Fruit fly (Drosophila melanogaster) whole organism, embryonic: ENCODE measurements around the gene CG31176.

Source experiments
- BEAF-32 ChIP-seq: fragments of 200-800 bp; sonication (Bioruptor generic); optimal IDR thresholded peaks from 3 replicates; lab custom pipeline; 2017; ENCODE audit warnings: missing biosample characterization, missing genetic modification characterization, mild to moderate bottlenecking, moderate library complexity, missing genetic modification reagents
- Bgb ChIP-seq: fragments of 200-800 bp; sonication (Bioruptor generic); IDR thresholded peaks from 2 replicates; pipeline ENCODE4 v1.3.6; 2022; ENCODE audit warnings: missing biosample characterization, missing genetic modification characterization; ENCODE audit not compliant: partially characterized antibody
- Bteb2 ChIP-seq: fragments of 200-800 bp; sonication (Bioruptor generic); optimal IDR thresholded peaks from 2 replicates; lab custom pipeline; 2016; ENCODE audit warnings: missing biosample characterization, missing genetic modification characterization
- CG10462 ChIP-seq: fragments of 200-800 bp; sonication (Bioruptor generic); optimal IDR thresholded peaks from 2 replicates; lab custom pipeline; 2016; ENCODE audit warnings: missing biosample characterization, missing genetic modification characterization
- CG11093 ChIP-seq: fragments of 200-800 bp; sonication (Bioruptor generic); IDR thresholded peaks from 3 replicates; pipeline ENCODE4 v1.3.6; 2022; ENCODE audit warnings: missing biosample characterization, missing genetic modification characterization
- CG11398 ChIP-seq: fragments of 200-800 bp; sonication (Bioruptor generic); optimal IDR thresholded peaks from 2 replicates; lab custom pipeline; 2016; ENCODE audit warnings: missing biosample characterization, missing genetic modification characterization
- CG12071 ChIP-seq: fragments of 200-800 bp; sonication (Bioruptor generic); optimal IDR thresholded peaks from 3 replicates; lab custom pipeline; 2018; ENCODE audit warnings: missing biosample characterization, mild to moderate bottlenecking, missing genetic modification characterization
- CG12236 ChIP-seq: fragments of 200-800 bp; sonication (Bioruptor generic); optimal IDR thresholded peaks from 2 replicates; lab custom pipeline; 2016; ENCODE audit warnings: missing biosample characterization, missing genetic modification characterization
- CG12769 ChIP-seq: fragments of 200-800 bp; sonication (Bioruptor generic); optimal IDR thresholded peaks from 2 replicates; lab custom pipeline; 2019; ENCODE audit warnings: missing biosample characterization, mild to moderate bottlenecking, missing genetic modification characterization, moderate library complexity
- CG14667 ChIP-seq: fragments of 200-800 bp; sonication (Bioruptor generic); IDR thresholded peaks from 2 replicates; pipeline ENCODE4 v1.3.6; 2022; ENCODE audit warnings: missing biosample characterization, missing genetic modification characterization
- CG15073 ChIP-seq: fragments of 200-800 bp; sonication (Bioruptor generic); optimal IDR thresholded peaks from 2 replicates; lab custom pipeline; 2016; ENCODE audit warnings: missing biosample characterization, missing genetic modification characterization
- CG1602 ChIP-seq: fragments of 200-800 bp; sonication (Bioruptor generic); optimal IDR thresholded peaks from 3 replicates; lab custom pipeline; 2016; ENCODE audit warnings: missing biosample characterization, missing genetic modification characterization
- CG17361 ChIP-seq: fragments of 200-800 bp; sonication (Bioruptor generic); IDR thresholded peaks from 3 replicates; pipeline ENCODE4 v1.3.6; 2022; ENCODE audit warnings: missing biosample characterization, missing genetic modification characterization
- CG17385 ChIP-seq: fragments of 200-800 bp; sonication (Bioruptor generic); optimal IDR thresholded peaks from 3 replicates; lab custom pipeline; 2018; ENCODE audit warnings: missing biosample characterization, mild to moderate bottlenecking, missing genetic modification characterization
- CG2116 ChIP-seq: fragments of 200-800 bp; sonication (Bioruptor generic); optimal IDR thresholded peaks from 3 replicates; lab custom pipeline; 2018; ENCODE audit warnings: missing biosample characterization, mild to moderate bottlenecking, missing genetic modification characterization
- CG2889 ChIP-seq: fragments of 200-800 bp; sonication (Bioruptor generic); IDR thresholded peaks from 3 replicates; pipeline ENCODE4 v1.3.6; 2022; ENCODE audit warnings: missing biosample characterization, missing genetic modification characterization
- CG31441 ChIP-seq: fragments of 200-800 bp; sonication (Bioruptor generic); IDR thresholded peaks from 2 replicates; pipeline ENCODE4 v1.3.6; 2022; ENCODE audit warnings: missing biosample characterization, missing genetic modification characterization
- CG33213 ChIP-seq: fragments of 200-800 bp; sonication (Bioruptor generic); optimal IDR thresholded peaks from 3 replicates; lab custom pipeline; 2016; ENCODE audit warnings: missing biosample characterization, missing genetic modification characterization
- CG4328 ChIP-seq: fragments of 200-800 bp; sonication (Bioruptor generic); optimal IDR thresholded peaks from 3 replicates; lab custom pipeline; 2017; ENCODE audit warnings: missing biosample characterization, missing genetic modification reagents, missing genetic modification characterization
- CG6689 ChIP-seq: fragments of 200-800 bp; sonication (Bioruptor generic); IDR thresholded peaks from 2 replicates; pipeline ENCODE4 v1.3.6; 2022; ENCODE audit warnings: missing biosample characterization, missing genetic modification characterization
- CG7839 ChIP-seq: fragments of 200-800 bp; sonication (Bioruptor generic); optimal IDR thresholded peaks from 3 replicates; lab custom pipeline; 2018; ENCODE audit warnings: missing biosample characterization, mild to moderate bottlenecking, missing genetic modification characterization, moderate library complexity
- Chrac-16 ChIP-seq: fragments of 200-800 bp; sonication (Bioruptor generic); optimal IDR thresholded peaks from 3 replicates; lab custom pipeline; 2016; ENCODE audit warnings: missing biosample characterization, missing genetic modification characterization
- Doc3 ChIP-seq: fragments of 200-800 bp; sonication (Bioruptor generic); IDR thresholded peaks from 3 replicates; pipeline ENCODE4 v1.3.6; 2022; ENCODE audit warnings: missing biosample characterization, missing genetic modification characterization; ENCODE audit not compliant: partially characterized antibody
- Hey ChIP-seq: fragments of 200-800 bp; sonication (Bioruptor generic); optimal IDR thresholded peaks from 3 replicates; lab custom pipeline; 2018; ENCODE audit warnings: missing biosample characterization, mild to moderate bottlenecking, missing genetic modification characterization
- Hmx ChIP-seq: fragments of 200-800 bp; sonication (Bioruptor generic); optimal IDR thresholded peaks from 2 replicates; lab custom pipeline; 2016; ENCODE audit warnings: missing biosample characterization, missing genetic modification characterization
- NC2β ChIP-seq: fragments of 200-800 bp; sonication (Bioruptor generic); optimal IDR thresholded peaks from 2 replicates; lab custom pipeline; 2016; ENCODE audit warnings: missing biosample characterization, missing genetic modification characterization
- Pdp1 ChIP-seq, 2 experiments: fragments of 200-800 bp; sonication (Bioruptor generic); optimal IDR thresholded peaks; 3 replicates each; lab custom pipeline; 2016; ENCODE audit warnings: missing biosample characterization in 2 of 2, missing genetic modification characterization in 2 of 2, mild to moderate bottlenecking in 1 of 2, moderate library complexity in 1 of 2
- Sin3A ChIP-seq: fragments of >200 bp; optimal IDR thresholded peaks from 2 replicates; lab custom pipeline; 2018
- Six4 ChIP-seq: fragments of 200-800 bp; sonication (Bioruptor generic); optimal IDR thresholded peaks from 2 replicates; lab custom pipeline; 2016; ENCODE audit warnings: missing biosample characterization, missing genetic modification characterization
- Taf1 ChIP-seq: fragments of 200-800 bp; sonication (Bioruptor generic); IDR thresholded peaks from 2 replicates; pipeline ENCODE4 v1.3.6; 2022; ENCODE audit warnings: missing biosample characterization, missing genetic modification characterization
- br ChIP-seq: fragments of >200 bp; optimal IDR thresholded peaks from 2 replicates; lab custom pipeline; 2017
- cas ChIP-seq: fragments of 200-800 bp; sonication (Bioruptor generic); IDR thresholded peaks from 2 replicates; pipeline ENCODE4 v1.3.6; 2022; ENCODE audit warnings: missing biosample characterization, missing genetic modification characterization
- cato ChIP-seq: fragments of 200-800 bp; sonication (Bioruptor generic); optimal IDR thresholded peaks from 2 replicates; lab custom pipeline; 2016; ENCODE audit warnings: missing biosample characterization, missing genetic modification characterization, borderline replicate concordance
- chn ChIP-seq: fragments of 200-800 bp; sonication (Bioruptor generic); optimal IDR thresholded peaks from 2 replicates; lab custom pipeline; 2016; ENCODE audit warnings: missing biosample characterization, missing genetic modification characterization
- crol ChIP-seq: fragments of 200-800 bp; sonication (Bioruptor generic); IDR thresholded peaks from 2 replicates; pipeline ENCODE4 v1.3.6; 2022; ENCODE audit warnings: missing biosample characterization, missing genetic modification characterization
- da ChIP-seq: fragments of 200-800 bp; sonication (Bioruptor generic); optimal IDR thresholded peaks from 2 replicates; lab custom pipeline; 2016; ENCODE audit warnings: missing biosample characterization, missing genetic modification characterization
- disco-r ChIP-seq: fragments of 200-800 bp; sonication (Bioruptor generic); optimal IDR thresholded peaks from 2 replicates; lab custom pipeline; 2016; ENCODE audit warnings: missing biosample characterization, missing genetic modification characterization
- dmrt11E ChIP-seq: fragments of 200-800 bp; sonication (Bioruptor generic); optimal IDR thresholded peaks from 3 replicates; lab custom pipeline; 2018; ENCODE audit warnings: missing biosample characterization, mild to moderate bottlenecking, missing genetic modification characterization, moderate library complexity
- lbe ChIP-seq: fragments of 200-800 bp; sonication (Bioruptor generic); optimal IDR thresholded peaks from 2 replicates; lab custom pipeline; 2016; ENCODE audit warnings: missing biosample characterization, mild to moderate bottlenecking, missing genetic modification characterization
- lilli ChIP-seq: fragments of 200-800 bp; sonication (Bioruptor generic); optimal IDR thresholded peaks from 3 replicates; lab custom pipeline; 2016; ENCODE audit warnings: missing biosample characterization, missing genetic modification characterization
- nerfin-2 ChIP-seq: fragments of 200-800 bp; sonication (Bioruptor generic); IDR thresholded peaks from 2 replicates; pipeline ENCODE4 v1.3.6; 2022; ENCODE audit warnings: missing biosample characterization, missing genetic modification characterization; ENCODE audit not compliant: partially characterized antibody
- otp ChIP-seq: fragments of 200-800 bp; sonication (Bioruptor generic); IDR thresholded peaks from 3 replicates; pipeline ENCODE4, ENCODE4 v1.3.6; 2022; ENCODE audit warnings: missing biosample characterization, missing genetic modification characterization
- repo ChIP-seq: fragments of 200-800 bp; sonication (Bioruptor generic); optimal IDR thresholded peaks from 2 replicates; lab custom pipeline; 2016; ENCODE audit warnings: missing biosample characterization, missing genetic modification characterization
- sens ChIP-seq: fragments of 200-800 bp; sonication (Bioruptor generic); peaks from one replicate; lab custom pipeline; 2016; ENCODE audit warnings: missing biosample characterization, missing genetic modification characterization
- sens-2 ChIP-seq: fragments of 200-800 bp; sonication (Bioruptor generic); IDR thresholded peaks from 2 replicates; pipeline ENCODE4 v1.3.6; 2022; ENCODE audit warnings: missing biosample characterization, missing genetic modification characterization
- slou ChIP-seq: fragments of 200-800 bp; sonication (Bioruptor generic); optimal IDR thresholded peaks from 3 replicates; lab custom pipeline; 2016; ENCODE audit warnings: missing biosample characterization, missing genetic modification characterization
- ssp ChIP-seq: fragments of 200-800 bp; sonication (Bioruptor generic); IDR thresholded peaks from 2 replicates; pipeline ENCODE4 v1.3.6; 2022; ENCODE audit warnings: missing biosample characterization, missing genetic modification characterization
- twi ChIP-seq: fragments of 200-800 bp; optimal IDR thresholded peaks from 2 replicates; lab custom pipeline; 2019; ENCODE audit warnings: missing biosample characterization, mild to moderate bottlenecking, missing genetic modification characterization, moderate library complexity
- vnd ChIP-seq: fragments of 200-800 bp; sonication (Bioruptor generic); IDR thresholded peaks from 3 replicates; pipeline ENCODE4 v1.3.6; 2022; ENCODE audit warnings: missing biosample characterization, missing genetic modification characterization; ENCODE audit not compliant: partially characterized antibody
- wdn ChIP-seq: fragments of 200-800 bp; sonication (Bioruptor generic); IDR thresholded peaks from 2 replicates; pipeline ENCODE4 v1.3.6; 2022; ENCODE audit warnings: missing biosample characterization, missing genetic modification characterization

Gene CG31176

dm6 chr3R:21660054-21660453 lies 59.4 kb downstream of the CG31176 start (continued):
- TF ChIP-seq CG33213 (GFP tag; lab: Kevin White, UChicago) (no peak), Pdp1 (GFP tag; optimal IDR thresholded peaks at IDR 0.05; lab: Kevin White, UChicago) (peak in 1 of 2 experiments; percentile 6), crol (0 out of 2 replicates have a peak, but pooled peaks have one; percentile 5), Doc3 (GFP tag; lab: Robert Waterston, UW) (no peak), CG17361 (GFP tag; lab: Robert Waterston, UW) (no peak), CG11093 (GFP tag; lab: Robert Waterston, UW) (no peak), CG17385 (GFP tag; lab: Kevin White, UChicago) (peak; percentile 89), slou (no peak)

dm6 chr3R:21658752-21659468 lies 60.5 kb downstream of the CG31176 start:
- peak; percentile 42; the same call in 1 of the 3 replicates for TF ChIP-seq vnd (GFP tag; lab: Robert Waterston, UW)
- no peak for TF ChIP-seq Six4
- no peak for TF ChIP-seq CG15073 (GFP tag; lab: Kevin White, UChicago)
- TF ChIP-seq CG4328 (GFP tag; lab: Kevin White, UChicago) = no peak
- TF ChIP-seq CG11398 (GFP tag; lab: Kevin White, UChicago) = no peak
- TF ChIP-seq ssp (GFP tag; lab: Robert Waterston, UW) = no peak
- no peak for TF ChIP-seq cato (GFP tag; lab: Kevin White, UChicago)
- no peak for TF ChIP-seq CG12071 (GFP tag; lab: Kevin White, UChicago)
- TF ChIP-seq CG12769 (tag; lab: Kevin White, UChicago) = peak; percentile 20
- no peak for TF ChIP-seq lilli (GFP tag; lab: Kevin White, UChicago)
- TF ChIP-seq disco-r (GFP tag; lab: Kevin White, UChicago) = no peak
- no peak for TF ChIP-seq Hmx
- TF ChIP-seq otp (GFP tag; lab: Robert Waterston, UW) = no peak
- no peak for TF ChIP-seq Bteb2 (GFP tag; lab: Kevin White, UChicago)
- TF ChIP-seq twi (tag; lab: Kevin White, UChicago) = no peak
- TF ChIP-seq Chrac-16 (GFP tag; lab: Kevin White, UChicago) = no peak
- no peak for TF ChIP-seq CG10462 (GFP tag; lab: Kevin White, UChicago)
- no peak for TF ChIP-seq dmrt11E (tag; lab: Kevin White, UChicago)
- no peak for TF ChIP-seq br (lab: Kevin White, UChicago)
- peak; percentile 19 for TF ChIP-seq sens (GFP tag; lab: Kevin White, UChicago)
- peak; percentile 8; the same call in 1 of the 2 replicates for TF ChIP-seq Bgb
- TF ChIP-seq cas (GFP tag; lab: Robert Waterston, UW) = no peak
- no peak for TF ChIP-seq Hey (tag; lab: Kevin White, UChicago)
- no peak for TF ChIP-seq Taf1
- TF ChIP-seq BEAF-32 (GFP tag; lab: Kevin White, UChicago) = no peak
- TF ChIP-seq NC2β (GFP tag; lab: Kevin White, UChicago) = no peak
- TF ChIP-seq da (GFP tag; lab: Kevin White, UChicago) = no peak
- no peak for TF ChIP-seq CG12236 (GFP tag; lab: Kevin White, UChicago)
- TF ChIP-seq chn (GFP tag; lab: Kevin White, UChicago) = no peak
- no peak for TF ChIP-seq CG2889 (GFP tag; lab: Robert Waterston, UW)
- TF ChIP-seq CG6689 (GFP tag; lab: Robert Waterston, UW) = no peak
- TF ChIP-seq CG2116 = no peak
- TF ChIP-seq lbe (GFP tag; lab: Kevin White, UChicago) = no peak
- no peak for TF ChIP-seq Sin3A
- no peak for TF ChIP-seq CG31441
- TF ChIP-seq wdn = no peak
- TF ChIP-seq repo (GFP tag; lab: Kevin White, UChicago) = no peak
- TF ChIP-seq nerfin-2 (GFP tag; lab: Robert Waterston, UW) = 0 out of 2 replicates have a peak, but pooled peaks have one; percentile 35
- no peak for TF ChIP-seq CG14667 (GFP tag; lab: Robert Waterston, UW)
- TF ChIP-seq CG17385 (GFP tag; lab: Kevin White, UChicago) = no peak
- no peak for TF ChIP-seq CG7839 (tag; lab: Kevin White, UChicago)
- no peak for TF ChIP-seq sens-2 (GFP tag; lab: Robert Waterston, UW)
- TF ChIP-seq CG1602 (GFP tag; lab: Kevin White, UChicago) = no peak
